Worm (Caenorhabditis elegans): ENCODE results near the gene cnc-7.

Gene cnc-7

DNA sequence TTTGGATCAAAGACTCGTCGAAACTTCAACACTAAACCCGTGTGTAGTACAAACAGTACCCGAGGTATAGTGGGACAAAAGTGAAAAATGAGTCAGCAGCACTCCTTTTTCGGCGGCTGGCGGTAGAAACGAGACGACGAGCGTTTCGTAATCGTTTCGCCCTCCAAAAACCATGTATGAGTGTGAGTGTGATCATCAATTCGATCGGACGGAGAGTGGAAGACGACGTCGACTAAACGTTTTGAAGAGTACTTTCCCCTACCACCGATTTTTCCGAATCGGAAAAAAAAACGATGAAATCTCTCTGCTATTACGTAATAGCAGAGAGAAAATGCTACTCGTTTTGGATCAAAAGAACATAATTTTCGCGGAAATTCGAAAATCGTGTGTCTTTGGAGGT, 21.5 kb downstream of the cnc-7 start:
- TF ChIP-seq eyg-1 (tag; optimal IDR thresholded peaks at IDR 0.05), result no peak
- no peak for TF ChIP-seq ceh-30 (tag; optimal IDR thresholded peaks at IDR 0.05)
- TF ChIP-seq ceh-24 (tag; optimal IDR thresholded peaks at IDR 0.05), result no peak
- TF ChIP-seq fkh-6 (tag; optimal IDR thresholded peaks at IDR 0.05), result no peak
- TF ChIP-seq ztf-16 (tag; optimal IDR thresholded peaks at IDR 0.05), result no peak
- TF ChIP-seq unc-55 (GFP tag; optimal IDR thresholded peaks at IDR 0.05), result no peak
- TF ChIP-seq elt-2 (tag; optimal IDR thresholded peaks at IDR 0.05), result no peak
- no peak for TF ChIP-seq npax-4 (tag; optimal IDR thresholded peaks at IDR 0.05)
- no peak for TF ChIP-seq ets-4 (tag; optimal IDR thresholded peaks at IDR 0.05)
- no peak for TF ChIP-seq K02D7.2 (tag; optimal IDR thresholded peaks at IDR 0.05)
- no peak for TF ChIP-seq ama-1 (optimal IDR thresholded peaks at IDR 0.05)
- TF ChIP-seq unc-42 (tag; optimal IDR thresholded peaks at IDR 0.05), result no peak
- no peak for TF ChIP-seq lim-6 (tag; optimal IDR thresholded peaks at IDR 0.05)

DNA sequence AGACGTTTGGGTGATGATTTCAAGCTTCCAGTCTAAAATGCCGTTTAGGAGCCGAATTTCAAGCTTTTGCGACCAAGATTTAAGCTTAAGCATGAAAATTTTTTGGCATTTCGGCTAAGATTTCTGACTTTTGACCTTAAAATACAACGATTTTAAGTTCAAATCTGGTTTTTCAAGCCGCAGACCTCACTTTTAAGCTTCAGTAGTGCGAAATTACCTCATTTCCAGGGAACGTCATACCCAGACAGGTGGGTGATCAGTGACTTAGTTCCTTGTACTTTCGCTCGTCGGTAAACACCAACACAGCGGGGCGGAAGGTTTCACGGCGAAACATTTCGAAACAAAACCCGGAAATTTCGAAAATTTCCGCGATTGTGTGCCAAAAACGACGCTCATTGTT, 22.5 kb downstream of the cnc-7 start:
- no peak for TF ChIP-seq ceh-6 (GFP tag; optimal IDR thresholded peaks at IDR 0.05)
- TF ChIP-seq pat-9 (tag; optimal IDR thresholded peaks at IDR 0.05), result no peak

- no peak for TF ChIP-seq tbx-7 (tag; optimal IDR thresholded peaks at IDR 0.05)
- peak; percentile 5 for TF ChIP-seq elt-2 (tag; optimal IDR thresholded peaks at IDR 0.05)
Measured at ce11 chrV:20416790-20417189, 22.9 kb downstream of the cnc-7 start.

- TF ChIP-seq hlh-30 (tag; optimal IDR thresholded peaks at IDR 0.05; ENCODE audit: insufficient read depth), result peak; percentile 36
- no peak for TF ChIP-seq pha-2 (tag; optimal IDR thresholded peaks at IDR 0.05)
- TF ChIP-seq elt-2 (tag; optimal IDR thresholded peaks at IDR 0.05), result no peak
- peak; percentile 19 for TF ChIP-seq nfya-1 (tag; optimal IDR thresholded peaks at IDR 0.05)
- TF ChIP-seq T23F11.4 (GFP tag; optimal IDR thresholded peaks at IDR 0.05), result no peak
Measured at ce11 chrV:20417809-20418208, 23.9 kb downstream of the cnc-7 start.

ce11 chrV:20418768-20419167, 24.9 kb downstream of the cnc-7 start:
- no peak for TF ChIP-seq K09A11.1 (tag; optimal IDR thresholded peaks at IDR 0.05; ENCODE audit: insufficient read depth)
- TF ChIP-seq hlh-30 (tag; optimal IDR thresholded peaks at IDR 0.05; ENCODE audit: insufficient read depth), result peak; percentile 77
- no peak for TF ChIP-seq ref-2 (tag; optimal IDR thresholded peaks at IDR 0.05)
- TF ChIP-seq elt-2 (tag; optimal IDR thresholded peaks at IDR 0.05), result peak; percentile 20
- no peak for TF ChIP-seq nhr-11 (tag; optimal IDR thresholded peaks at IDR 0.05)

ce11 chrV:20419643-20420042, 25.8 kb downstream of the cnc-7 start:
- TF ChIP-seq tbx-7 (tag; optimal IDR thresholded peaks at IDR 0.05) (no peak), C08G9.2 (tag; optimal IDR thresholded peaks at IDR 0.05) (no peak), elt-2 (tag; optimal IDR thresholded peaks at IDR 0.05) (no peak), lin-11 (tag; optimal IDR thresholded peaks at IDR 0.05) (no peak), ceh-45 (GFP tag; IDR thresholded peaks at IDR 0.05) (no peak), ceh-9 (tag; optimal IDR thresholded peaks at IDR 0.05) (no peak), nhr-232 (tag; optimal IDR thresholded peaks at IDR 0.05) (no peak), ztf-16 (tag; optimal IDR thresholded peaks at IDR 0.05) (no peak), sdc-2 (tag; optimal IDR thresholded peaks at IDR 0.05) (no peak), ceh-22 (tag; optimal IDR thresholded peaks at IDR 0.05) (no peak), tbx-2 (tag; optimal IDR thresholded peaks at IDR 0.05) (no peak), unc-42 (tag; optimal IDR thresholded peaks at IDR 0.05) (no peak)

DNA sequence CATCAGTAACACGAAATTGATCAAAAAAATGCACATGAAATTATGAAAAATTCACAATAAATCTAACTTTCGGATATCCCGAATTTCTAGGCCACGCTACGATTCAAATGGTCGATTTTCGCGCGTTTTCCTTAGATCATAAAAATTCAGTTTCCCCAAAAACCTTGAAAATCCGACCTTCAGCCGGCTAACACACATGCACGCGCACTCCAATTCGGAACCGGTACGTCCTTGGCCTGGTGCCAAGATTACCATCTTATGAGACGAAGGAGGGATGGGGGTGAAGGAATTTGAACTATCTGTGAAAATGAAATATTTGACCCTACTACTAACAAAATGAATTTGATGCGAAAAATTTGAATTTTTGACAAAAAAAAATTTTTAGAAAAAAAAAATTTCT, 28.9 kb downstream of the cnc-7 start:
- no peak for TF ChIP-seq ceh-30 (tag; optimal IDR thresholded peaks at IDR 0.05)
- no peak for TF ChIP-seq ceh-24 (tag; optimal IDR thresholded peaks at IDR 0.05)

Data from whole organism, late embryonic.